Worm (Caenorhabditis elegans) whole organism, L4/young adult: ENCODE data around the gene famp-1.

Source experiments
- W03F9.2 ChIP-seq: fragments of 150-350 bp; optimal IDR thresholded peaks from 2 replicates; lab custom pipeline; 2014; ENCODE audit warnings: missing biosample characterization, missing genetic modification characterization
- dao-5 ChIP-seq: sonication (generic microtip); optimal IDR thresholded peaks from 2 replicates; lab custom pipeline; 2016; ENCODE audit warnings: missing genotype, missing genetic modification characterization, moderate library complexity, missing compliant biosample characterization

ce11 chrIV:2223685-2224084, 39.8 kb downstream of the famp-1 start:
- TF ChIP-seq dao-5 (no peak), W03F9.2 (no peak)
